Fruit fly (Drosophila melanogaster) whole organism, embryonic: Measurements from ENCODE around the gene AP-2alpha.
A peak's percentile ranks its signal among the peaks of the same experiment; 100 is the strongest.

Experiments used
- ATbp ChIP-seq: fragments of 200-800 bp; sonication (Bioruptor generic); optimal IDR thresholded peaks from 2 replicates; lab custom pipeline; 2017; ENCODE audit warnings: missing biosample characterization, mild to moderate bottlenecking, missing genetic modification characterization, missing genetic modification reagents
- CG1024 ChIP-seq: fragments of 200-800 bp; sonication (Bioruptor generic); IDR thresholded peaks from 2 replicates; pipeline ENCODE4 v1.3.6; 2022; ENCODE audit warnings: missing biosample characterization, missing genetic modification characterization
- CG10654 ChIP-seq: fragments of 200-800 bp; sonication (Bioruptor generic); optimal IDR thresholded peaks from 2 replicates; lab custom pipeline; 2016; ENCODE audit warnings: missing biosample characterization, missing genetic modification characterization
- CG10979 ChIP-seq: fragments of 200-800 bp; sonication (Bioruptor generic); optimal IDR thresholded peaks from 2 replicates; lab custom pipeline; 2018; ENCODE audit warnings: missing biosample characterization, mild to moderate bottlenecking, missing genetic modification characterization, moderate library complexity
- CG11560 ChIP-seq: fragments of 200-800 bp; sonication (Bioruptor generic); IDR thresholded peaks from 3 replicates; pipeline ENCODE4 v1.3.6; 2022; ENCODE audit warnings: missing biosample characterization, missing genetic modification characterization
- CG1233 ChIP-seq: fragments of 200-800 bp; sonication (Bioruptor generic); optimal IDR thresholded peaks from 4 replicates; lab custom pipeline; 2018; ENCODE audit warnings: missing biosample characterization, mild to moderate bottlenecking, missing genetic modification characterization
- CG12744 ChIP-seq: fragments of 200-800 bp; sonication (Bioruptor generic); optimal IDR thresholded peaks from 2 replicates; lab custom pipeline; 2016; ENCODE audit warnings: missing biosample characterization, missing genetic modification characterization
- CG13287 ChIP-seq: fragments of 200-800 bp; sonication (Bioruptor generic); IDR thresholded peaks from 2 replicates; pipeline ENCODE4 v1.3.6; 2022; ENCODE audit warnings: missing biosample characterization, missing genetic modification characterization; ENCODE audit not compliant: partially characterized antibody
- CG14710 ChIP-seq: fragments of 200-800 bp; sonication (Bioruptor generic); optimal IDR thresholded peaks from 3 replicates; lab custom pipeline; 2019; ENCODE audit warnings: missing biosample characterization, mild to moderate bottlenecking, missing genetic modification characterization, moderate library complexity
- CG17385 ChIP-seq: fragments of 200-800 bp; sonication (Bioruptor generic); optimal IDR thresholded peaks from 3 replicates; lab custom pipeline; 2018; ENCODE audit warnings: missing biosample characterization, mild to moderate bottlenecking, missing genetic modification characterization
- CG18599 ChIP-seq: fragments of 200-800 bp; sonication (Bioruptor generic); optimal IDR thresholded peaks from 3 replicates; lab custom pipeline; 2017; ENCODE audit warnings: missing biosample characterization, missing genetic modification characterization, mild to moderate bottlenecking, moderate library complexity, missing genetic modification reagents
- CG2678 ChIP-seq: fragments of 200-800 bp; sonication (Bioruptor generic); optimal IDR thresholded peaks from 3 replicates; lab custom pipeline; 2019; ENCODE audit warnings: missing biosample characterization, mild to moderate bottlenecking, missing genetic modification characterization, moderate library complexity
- CG4820 ChIP-seq: fragments of 200-800 bp; sonication (Bioruptor generic); optimal IDR thresholded peaks from 3 replicates; lab custom pipeline; 2016; ENCODE audit warnings: missing biosample characterization, missing genetic modification characterization
- CG4854 ChIP-seq: fragments of 200-800 bp; sonication (Bioruptor generic); optimal IDR thresholded peaks from 2 replicates; lab custom pipeline; 2016; ENCODE audit warnings: missing biosample characterization, missing genetic modification characterization, inconsistent platforms
- CG6254 ChIP-seq: fragments of 200-800 bp; sonication (Bioruptor generic); optimal IDR thresholded peaks from 3 replicates; lab custom pipeline; 2017; ENCODE audit warnings: mild to moderate bottlenecking, missing biosample characterization, missing genetic modification reagents, missing genetic modification characterization
- CG7372 ChIP-seq: fragments of 200-800 bp; sonication (Bioruptor generic); IDR thresholded peaks from 2 replicates; pipeline ENCODE4 v1.3.6; 2022; ENCODE audit warnings: missing biosample characterization, missing genetic modification characterization
- CG7745 ChIP-seq: fragments of 200-800 bp; sonication (Bioruptor generic); optimal IDR thresholded peaks from 2 replicates; lab custom pipeline; 2018; ENCODE audit warnings: missing biosample characterization, mild to moderate bottlenecking, missing genetic modification characterization, moderate library complexity
- CG7839 ChIP-seq: fragments of 200-800 bp; sonication (Bioruptor generic); optimal IDR thresholded peaks from 3 replicates; lab custom pipeline; 2018; ENCODE audit warnings: missing biosample characterization, mild to moderate bottlenecking, missing genetic modification characterization, moderate library complexity
- CG8089 ChIP-seq: fragments of 200-800 bp; sonication (Bioruptor generic); optimal IDR thresholded peaks from 3 replicates; lab custom pipeline; 2016; ENCODE audit warnings: missing biosample characterization, missing genetic modification characterization
- CG8924 ChIP-seq: fragments of 200-800 bp; optimal IDR thresholded peaks from 3 replicates; lab custom pipeline; 2019; ENCODE audit warnings: missing biosample characterization, mild to moderate bottlenecking, missing genetic modification characterization, moderate library complexity
- CG9727 ChIP-seq: fragments of 200-800 bp; sonication (Bioruptor generic); optimal IDR thresholded peaks from 3 replicates; lab custom pipeline; 2017; ENCODE audit warnings: missing biosample characterization, mild to moderate bottlenecking, missing genetic modification characterization
- CoRest ChIP-seq: fragments of 200-800 bp; sonication (Bioruptor generic); optimal IDR thresholded peaks from 3 replicates; lab custom pipeline; 2018; ENCODE audit warnings: missing biosample characterization, mild to moderate bottlenecking, missing genetic modification characterization, moderate library complexity
- ERR ChIP-seq: fragments of 200-800 bp; sonication (Bioruptor generic); optimal IDR thresholded peaks from 2 replicates; lab custom pipeline; 2016; ENCODE audit warnings: missing biosample characterization, missing genetic modification characterization
- Fer1 ChIP-seq: fragments of 200-800 bp; sonication (Bioruptor generic); optimal IDR thresholded peaks from 2 replicates; lab custom pipeline; 2017; ENCODE audit warnings: missing biosample characterization, mild to moderate bottlenecking, missing genetic modification characterization
- Hmr ChIP-seq: fragments of 200-800 bp; sonication (Bioruptor generic); optimal IDR thresholded peaks from 3 replicates; lab custom pipeline; 2017; ENCODE audit warnings: mild to moderate bottlenecking, missing biosample characterization, missing genetic modification reagents, missing genetic modification characterization
- Hsf ChIP-seq: fragments of 200-800 bp; sonication (Bioruptor generic); optimal IDR thresholded peaks from 3 replicates; lab custom pipeline; 2016; ENCODE audit warnings: missing biosample characterization, missing genetic modification characterization
- Nf-YC ChIP-seq: fragments of 200-800 bp; optimal IDR thresholded peaks from 3 replicates; lab custom pipeline; 2019; ENCODE audit warnings: missing biosample characterization, mild to moderate bottlenecking, missing genetic modification characterization, moderate library complexity
- Sox100B ChIP-seq: fragments of 200-800 bp; sonication (Bioruptor generic); optimal IDR thresholded peaks from 3 replicates; lab custom pipeline; 2018; ENCODE audit warnings: missing biosample characterization, mild to moderate bottlenecking, missing genetic modification characterization
- bigmax ChIP-seq: fragments of 200-800 bp; sonication (Bioruptor generic); optimal IDR thresholded peaks from 2 replicates; lab custom pipeline; 2018; ENCODE audit warnings: missing biosample characterization, mild to moderate bottlenecking, missing genetic modification characterization
- croc ChIP-seq: fragments of 200-800 bp; sonication (Bioruptor generic); conservative IDR thresholded peaks from 3 replicates; pipeline ENCODE4 v1.3.6; 2022; ENCODE audit warnings: missing biosample characterization, missing genetic modification characterization
- dati ChIP-seq: fragments of 200-800 bp; sonication (Bioruptor generic); IDR thresholded peaks from 2 replicates; pipeline ENCODE4 v1.3.6; 2022; ENCODE audit warnings: missing biosample characterization, missing genetic modification characterization
- dimm ChIP-seq: fragments of 200-800 bp; sonication (Bioruptor generic); IDR thresholded peaks from 2 replicates; pipeline ENCODE4 v1.3.6; 2022; ENCODE audit warnings: missing biosample characterization, missing genetic modification characterization
- ems ChIP-seq: fragments of 200-800 bp; sonication (Bioruptor generic); optimal IDR thresholded peaks from 3 replicates; lab custom pipeline; 2016; ENCODE audit warnings: missing biosample characterization, missing genetic modification characterization
- ewg ChIP-seq: fragments of 200-800 bp; sonication (Bioruptor generic); optimal IDR thresholded peaks from 3 replicates; lab custom pipeline; 2017; ENCODE audit warnings: mild to moderate bottlenecking, missing biosample characterization, missing genetic modification reagents, missing genetic modification characterization
- exex ChIP-seq: fragments of 200-800 bp; sonication (Bioruptor generic); optimal IDR thresholded peaks from 4 replicates; lab custom pipeline; 2018; ENCODE audit warnings: missing biosample characterization, mild to moderate bottlenecking, missing genetic modification characterization, moderate library complexity
- fd3F ChIP-seq: fragments of 200-800 bp; sonication (Bioruptor generic); optimal IDR thresholded peaks from 2 replicates; lab custom pipeline; 2018; ENCODE audit warnings: missing biosample characterization, mild to moderate bottlenecking, missing genetic modification characterization, moderate library complexity
- ftz-f1 ChIP-seq: fragments of 200-800 bp; sonication (Bioruptor generic); optimal IDR thresholded peaks from 2 replicates; lab custom pipeline; 2016; ENCODE audit warnings: missing biosample characterization, missing genetic modification characterization
- gcm2 ChIP-seq: fragments of 200-800 bp; sonication (Bioruptor generic); optimal IDR thresholded peaks from 2 replicates; lab custom pipeline; 2016; ENCODE audit warnings: missing biosample characterization, missing genetic modification characterization
- mam ChIP-seq: fragments of 200-800 bp; sonication (Bioruptor generic); optimal IDR thresholded peaks from 3 replicates; lab custom pipeline; 2016; ENCODE audit warnings: missing biosample characterization, missing genetic modification characterization
- mld ChIP-seq: fragments of 200-800 bp; sonication (Bioruptor generic); IDR thresholded peaks from 3 replicates; pipeline ENCODE4 v1.3.6; 2022; ENCODE audit warnings: missing biosample characterization, missing genetic modification characterization; ENCODE audit not compliant: partially characterized antibody
- odd ChIP-seq: fragments of 200-800 bp; sonication (Bioruptor generic); optimal IDR thresholded peaks from 2 replicates; lab custom pipeline; 2017; ENCODE audit warnings: missing biosample characterization, mild to moderate bottlenecking, missing genetic modification characterization
- row ChIP-seq: fragments of 200-800 bp; sonication (Bioruptor generic); IDR thresholded peaks from 3 replicates; pipeline ENCODE4 v1.3.6; 2022; ENCODE audit warnings: missing biosample characterization, missing genetic modification characterization
- slp2 ChIP-seq: fragments of 200-800 bp; sonication (Bioruptor generic); optimal IDR thresholded peaks from 2 replicates; lab custom pipeline; 2016; ENCODE audit warnings: missing biosample characterization, missing genetic modification characterization
- stwl ChIP-seq: fragments of 200-800 bp; sonication (Bioruptor generic); optimal IDR thresholded peaks from 3 replicates; lab custom pipeline; 2018; ENCODE audit warnings: missing biosample characterization, mild to moderate bottlenecking, missing genetic modification characterization, moderate library complexity
- tgo ChIP-seq: fragments of 200-800 bp; sonication (Bioruptor generic); IDR thresholded peaks from 3 replicates; pipeline ENCODE4 v1.3.6; 2022; ENCODE audit warnings: missing biosample characterization, missing genetic modification characterization
- trem ChIP-seq: fragments of 200-800 bp; optimal IDR thresholded peaks from 3 replicates; lab custom pipeline; 2019; ENCODE audit warnings: missing biosample characterization, mild to moderate bottlenecking, missing genetic modification characterization, moderate library complexity
- vvl ChIP-seq: fragments of 200-800 bp; sonication (Bioruptor generic); IDR thresholded peaks from 2 replicates; pipeline ENCODE4 v1.3.6; 2022; ENCODE audit warnings: missing biosample characterization, missing genetic modification characterization
- z ChIP-seq: fragments of 200-800 bp; sonication (Bioruptor generic); IDR thresholded peaks from 3 replicates; pipeline ENCODE4 v1.3.6; 2022; ENCODE audit warnings: missing biosample characterization, missing genetic modification characterization
- zen ChIP-seq: fragments of 200-800 bp; sonication (Bioruptor generic); optimal IDR thresholded peaks from 3 replicates; lab custom pipeline; 2018; ENCODE audit warnings: missing biosample characterization, mild to moderate bottlenecking, missing genetic modification characterization, moderate library complexity

Gene AP-2alpha

DNA sequence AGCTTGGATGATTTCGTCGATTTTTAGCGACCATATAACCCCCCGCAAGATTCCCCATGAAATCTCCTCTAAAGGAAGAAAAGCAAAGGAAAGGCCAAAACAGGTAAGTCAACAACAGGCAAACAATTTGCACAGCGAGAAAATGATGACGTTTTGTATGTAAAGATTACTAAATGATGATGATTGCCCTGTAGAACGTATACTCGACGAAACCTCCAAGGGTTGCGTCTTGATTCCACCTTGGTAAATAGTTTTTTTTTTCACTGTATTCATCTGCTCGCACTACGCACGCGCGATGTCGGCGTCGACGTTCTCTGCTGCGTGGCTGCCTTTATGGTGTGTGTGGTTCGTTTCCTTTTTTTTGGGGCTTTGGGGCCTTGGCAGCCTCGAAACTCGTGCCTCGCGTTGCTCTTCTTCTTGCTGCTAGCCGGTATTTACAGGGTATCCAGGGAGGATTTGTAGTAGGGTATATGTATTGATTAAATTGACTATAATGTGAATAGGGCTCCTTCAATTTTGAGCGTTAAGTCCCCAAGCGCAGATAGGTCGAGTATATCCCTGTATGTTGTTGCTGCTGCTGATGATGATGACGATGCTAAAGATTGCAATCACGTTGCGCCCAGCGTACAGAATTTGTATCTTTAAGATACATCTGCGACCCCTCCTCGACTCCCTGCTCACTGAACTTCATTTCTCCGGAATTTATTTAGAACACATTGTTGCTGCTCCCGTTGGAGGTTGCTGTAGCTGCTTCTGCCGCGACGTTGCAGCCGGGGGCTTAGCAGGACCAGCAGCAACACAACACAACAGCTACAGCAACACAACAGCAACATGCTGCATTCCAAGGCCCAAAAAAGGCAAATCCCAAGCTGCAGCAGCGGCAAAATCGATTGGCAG, 13.0 kb upstream of the AP-2alpha start (continued):
- TF ChIP-seq CoRest (tag; lab: Kevin White, UChicago) (no peak), dati (GFP tag; lab: Robert Waterston, UW) (no peak), croc (GFP tag; lab: Robert Waterston, UW) (no peak), mam (no peak), Fer1 (GFP tag; lab: Kevin White, UChicago) (no peak), ERR (GFP tag; lab: Kevin White, UChicago) (no peak), Sox100B (no peak), CG1024 (GFP tag; lab: Robert Waterston, UW) (no peak), slp2 (no peak), CG13287 (GFP tag; lab: Robert Waterston, UW) (no peak), CG4820 (GFP tag; lab: Kevin White, UChicago) (peak; percentile 17), row (peak; percentile 55; the same call in 2 of the 3 replicates), CG7745 (no peak), stwl (no peak), odd (GFP tag; lab: Kevin White, UChicago) (no peak), CG8089 (GFP tag; lab: Kevin White, UChicago) (no peak), gcm2 (GFP tag; lab: Kevin White, UChicago) (no peak), CG1233 (no peak), zen (tag; lab: Kevin White, UChicago) (no peak), CG8924 (tag; lab: Kevin White, UChicago) (no peak), CG18599 (GFP tag; lab: Kevin White, UChicago) (peak; percentile 23), z (GFP tag; lab: Robert Waterston, UW) (no peak), CG7839 (tag; lab: Kevin White, UChicago) (no peak), CG7372 (GFP tag; lab: Robert Waterston, UW) (no peak), CG2678 (no peak), CG12744 (GFP tag; lab: Kevin White, UChicago) (no peak), trem (tag; lab: Kevin White, UChicago) (no peak), Hsf (GFP tag; lab: Kevin White, UChicago) (peak; percentile 13), ems (GFP tag; lab: Kevin White, UChicago) (no peak), tgo (GFP tag; lab: Robert Waterston, UW) (peak; percentile 28; the same call in 1 of the 3 replicates), CG9727 (GFP tag; lab: Kevin White, UChicago) (peak; percentile 21), CG14710 (peak; percentile 4), ATbp (GFP tag; lab: Kevin White, UChicago) (peak; percentile 28), CG10654 (no peak), CG4854 (GFP tag; lab: Kevin White, UChicago) (no peak), CG10979 (tag; lab: Kevin White, UChicago) (peak; percentile 47), CG6254 (peak; percentile 40), ewg (GFP tag; lab: Kevin White, UChicago) (peak; percentile 20), fd3F (GFP tag; lab: Kevin White, UChicago) (no peak), CG11560 (tag; lab: Robert Waterston, UW) (no peak), exex (no peak), dimm (no peak), Nf-YC (tag; lab: Kevin White, UChicago) (no peak), CG17385 (peak; percentile 5), ftz-f1 (GFP tag; lab: Kevin White, UChicago) (no peak), mld (no peak), vvl (peak; percentile 35; the same call in 1 of the 2 replicates), bigmax (GFP tag; lab: Kevin White, UChicago) (no peak), Hmr (GFP tag; lab: Kevin White, UChicago) (no peak)
